Worm (Caenorhabditis elegans) whole organism, mixed stage, embryonic: Measurements from ENCODE around the gene dgk-4.

ENCODE experiments used
- hlh-1 ChIP-seq: fragments of 150-350 bp; optimal IDR thresholded peaks from 2 replicates; lab custom pipeline; 2014; ENCODE audit warnings: missing biosample characterization, missing genetic modification reagents, missing genetic modification characterization
- lsy-2 ChIP-seq: fragments of 150-350 bp; optimal IDR thresholded peaks from 2 replicates; lab custom pipeline; 2014; ENCODE audit warnings: missing biosample characterization, missing genetic modification characterization

ce11 chrIV:8677303-8677702 is 46.2 kb downstream of the dgk-4 start, which contains the start of gene F08B4.8:
- no peak for TF ChIP-seq hlh-1 (tag; lab: Kevin White, UChicago)
- TF ChIP-seq lsy-2 (tag; lab: Kevin White, UChicago): no peak
